Fruit fly (Drosophila melanogaster) whole organism, embryonic: ENCODE results near the gene Syt14.

Experiments used
- ATbp ChIP-seq: fragments of 200-800 bp; sonication (Bioruptor generic); optimal IDR thresholded peaks from 2 replicates; lab custom pipeline; 2017; ENCODE audit warnings: missing biosample characterization, mild to moderate bottlenecking, missing genetic modification characterization, missing genetic modification reagents
- Atf-2 ChIP-seq: fragments of 200-800 bp; sonication (Bioruptor generic); optimal IDR thresholded peaks from 2 replicates; lab custom pipeline; 2016; ENCODE audit warnings: missing biosample characterization, missing genetic modification characterization
- Atf6 ChIP-seq: fragments of 200-800 bp; sonication (Bioruptor generic); IDR thresholded peaks from 2 replicates; pipeline ENCODE4 v1.3.6; 2022; ENCODE audit warnings: missing biosample characterization, missing genetic modification characterization
- Bdp1 ChIP-seq: fragments of 200-800 bp; sonication (Bioruptor generic); optimal IDR thresholded peaks from 3 replicates; lab custom pipeline; 2016; ENCODE audit warnings: missing biosample characterization, missing genetic modification characterization
- CG10543 ChIP-seq: fragments of 200-800 bp; sonication (Bioruptor generic); optimal IDR thresholded peaks from 3 replicates; lab custom pipeline; 2017; ENCODE audit warnings: missing biosample characterization, mild to moderate bottlenecking, missing genetic modification characterization, moderate library complexity
- CG11398 ChIP-seq: fragments of 200-800 bp; sonication (Bioruptor generic); optimal IDR thresholded peaks from 2 replicates; lab custom pipeline; 2016; ENCODE audit warnings: missing biosample characterization, missing genetic modification characterization
- CG12299 ChIP-seq: fragments of 200-800 bp; sonication (Bioruptor generic); optimal IDR thresholded peaks from 2 replicates; lab custom pipeline; 2018; ENCODE audit warnings: missing biosample characterization, mild to moderate bottlenecking, missing genetic modification characterization
- CG15011 ChIP-seq: fragments of 200-800 bp; sonication (Bioruptor generic); optimal IDR thresholded peaks from 3 replicates; lab custom pipeline; 2018; ENCODE audit warnings: missing biosample characterization, mild to moderate bottlenecking, missing genetic modification characterization
- CG1603 ChIP-seq: fragments of 200-800 bp; sonication (Bioruptor generic); optimal IDR thresholded peaks from 2 replicates; lab custom pipeline; 2019; ENCODE audit warnings: missing biosample characterization, mild to moderate bottlenecking, missing genetic modification characterization, moderate library complexity
- CG17328 ChIP-seq: fragments of 200-800 bp; sonication (Bioruptor generic); IDR thresholded peaks from 2 replicates; pipeline ENCODE4 v1.3.6; 2022; ENCODE audit warnings: missing biosample characterization, missing genetic modification characterization
- CG17385 ChIP-seq: fragments of 200-800 bp; sonication (Bioruptor generic); optimal IDR thresholded peaks from 3 replicates; lab custom pipeline; 2018; ENCODE audit warnings: missing biosample characterization, mild to moderate bottlenecking, missing genetic modification characterization
- CG17568 ChIP-seq: fragments of 200-800 bp; sonication (Bioruptor generic); optimal IDR thresholded peaks from 2 replicates; lab custom pipeline; 2018; ENCODE audit warnings: missing biosample characterization, mild to moderate bottlenecking, missing genetic modification characterization, moderate library complexity
- CG2120 ChIP-seq: fragments of 200-800 bp; sonication (Bioruptor generic); optimal IDR thresholded peaks from 3 replicates; lab custom pipeline; 2016; ENCODE audit warnings: missing biosample characterization, missing genetic modification characterization
- CG2678 ChIP-seq: fragments of 200-800 bp; sonication (Bioruptor generic); optimal IDR thresholded peaks from 3 replicates; lab custom pipeline; 2019; ENCODE audit warnings: missing biosample characterization, mild to moderate bottlenecking, missing genetic modification characterization, moderate library complexity
- CG30020 ChIP-seq: fragments of 200-800 bp; optimal IDR thresholded peaks from 2 replicates; lab custom pipeline; 2019; ENCODE audit warnings: missing biosample characterization, mild to moderate bottlenecking, missing genetic modification characterization, moderate library complexity
- CG34422 ChIP-seq: fragments of 200-800 bp; sonication (Bioruptor generic); IDR thresholded peaks from 3 replicates; pipeline ENCODE4 v1.3.6; 2022; ENCODE audit warnings: missing biosample characterization, missing genetic modification characterization
- CG3838 ChIP-seq: fragments of 200-800 bp; sonication (Bioruptor generic); optimal IDR thresholded peaks from 3 replicates; lab custom pipeline; 2016; ENCODE audit warnings: missing biosample characterization, missing genetic modification characterization
- CG4424 ChIP-seq: fragments of 200-800 bp; sonication (Bioruptor generic); optimal IDR thresholded peaks from 3 replicates; lab custom pipeline; 2016; ENCODE audit warnings: missing biosample characterization, missing genetic modification characterization
- CG4617 ChIP-seq: fragments of 200-800 bp; sonication (Bioruptor generic); optimal IDR thresholded peaks from 3 replicates; lab custom pipeline; 2016; ENCODE audit warnings: missing biosample characterization, missing genetic modification characterization, borderline replicate concordance
- CG4820 ChIP-seq: fragments of 200-800 bp; sonication (Bioruptor generic); optimal IDR thresholded peaks from 3 replicates; lab custom pipeline; 2016; ENCODE audit warnings: missing biosample characterization, missing genetic modification characterization
- CG7271 ChIP-seq: fragments of 200-800 bp; sonication (Bioruptor generic); optimal IDR thresholded peaks from 2 replicates; lab custom pipeline; 2018; ENCODE audit warnings: missing biosample characterization, mild to moderate bottlenecking, missing genetic modification characterization, moderate library complexity
- CG7357 ChIP-seq: fragments of 200-800 bp; sonication (Bioruptor generic); IDR thresholded peaks from 3 replicates; pipeline ENCODE4 v1.3.6; 2022; ENCODE audit warnings: missing biosample characterization, missing genetic modification characterization
- CG9727 ChIP-seq: fragments of 200-800 bp; sonication (Bioruptor generic); optimal IDR thresholded peaks from 3 replicates; lab custom pipeline; 2017; ENCODE audit warnings: missing biosample characterization, mild to moderate bottlenecking, missing genetic modification characterization
- Fer1 ChIP-seq: fragments of 200-800 bp; sonication (Bioruptor generic); optimal IDR thresholded peaks from 2 replicates; lab custom pipeline; 2017; ENCODE audit warnings: missing biosample characterization, mild to moderate bottlenecking, missing genetic modification characterization
- Fer2 ChIP-seq: fragments of 200-800 bp; sonication (Bioruptor generic); optimal IDR thresholded peaks from 2 replicates; lab custom pipeline; 2018; ENCODE audit warnings: missing biosample characterization, mild to moderate bottlenecking, missing genetic modification characterization, moderate library complexity
- Fer3 ChIP-seq: fragments of 200-800 bp; sonication (Bioruptor generic); optimal IDR thresholded peaks from 2 replicates; lab custom pipeline; 2018; ENCODE audit warnings: missing biosample characterization, mild to moderate bottlenecking, missing genetic modification characterization, moderate library complexity
- Hmr ChIP-seq: fragments of 200-800 bp; sonication (Bioruptor generic); optimal IDR thresholded peaks from 3 replicates; lab custom pipeline; 2017; ENCODE audit warnings: mild to moderate bottlenecking, missing biosample characterization, missing genetic modification reagents, missing genetic modification characterization
- Hr3 ChIP-seq: fragments of 200-800 bp; sonication (Bioruptor generic); optimal IDR thresholded peaks from 3 replicates; lab custom pipeline; 2016; ENCODE audit warnings: missing biosample characterization, missing genetic modification characterization
- Hr78 ChIP-seq, 2 experiments: fragments of 200-800 bp in 1 of 2; fragments of >200 bp in 1 of 2; sonication (Bioruptor generic) in 1 of 2; optimal IDR thresholded peaks; 2 replicates each; lab custom pipeline; 2017 to 2019; ENCODE audit warnings: missing biosample characterization in 2 of 2, missing genetic modification characterization in 2 of 2, mild to moderate bottlenecking in 1 of 2, moderate library complexity in 1 of 2
- MTF-1 ChIP-seq: fragments of 200-800 bp; sonication (Bioruptor generic); optimal IDR thresholded peaks from 2 replicates; lab custom pipeline; 2018; ENCODE audit warnings: missing biosample characterization, mild to moderate bottlenecking, missing genetic modification characterization, borderline replicate concordance
- NC2α ChIP-seq: fragments of 200-800 bp; sonication (Bioruptor generic); optimal IDR thresholded peaks from 2 replicates; lab custom pipeline; 2016; ENCODE audit warnings: missing biosample characterization, missing genetic modification characterization
- Nf-YC ChIP-seq: fragments of 200-800 bp; optimal IDR thresholded peaks from 3 replicates; lab custom pipeline; 2019; ENCODE audit warnings: missing biosample characterization, mild to moderate bottlenecking, missing genetic modification characterization, moderate library complexity
- Optix ChIP-seq: fragments of 200-800 bp; sonication (Bioruptor generic); IDR thresholded peaks from 3 replicates; pipeline ENCODE4 v1.3.6; 2022; ENCODE audit warnings: missing biosample characterization, missing genetic modification characterization
- Ptx1 ChIP-seq: fragments of 200-800 bp; sonication (Bioruptor generic); IDR thresholded peaks from 2 replicates; pipeline ENCODE4 v1.3.6; 2022; ENCODE audit warnings: missing biosample characterization, missing genetic modification characterization
- Usf ChIP-seq: fragments of 200-800 bp; sonication (Bioruptor generic); optimal IDR thresholded peaks from 2 replicates; lab custom pipeline; 2017; ENCODE audit warnings: missing genotype, missing biosample characterization, missing genetic modification characterization
- ase ChIP-seq: fragments of 200-800 bp; sonication (Bioruptor generic); IDR thresholded peaks from 3 replicates; pipeline ENCODE4 v1.3.6; 2022; ENCODE audit warnings: missing biosample characterization, missing genetic modification characterization
- fd3F ChIP-seq: fragments of 200-800 bp; sonication (Bioruptor generic); optimal IDR thresholded peaks from 2 replicates; lab custom pipeline; 2018; ENCODE audit warnings: missing biosample characterization, mild to moderate bottlenecking, missing genetic modification characterization, moderate library complexity
- fd64A ChIP-seq: fragments of 200-800 bp; sonication (Bioruptor generic); optimal IDR thresholded peaks from 3 replicates; lab custom pipeline; 2018; ENCODE audit warnings: missing biosample characterization, mild to moderate bottlenecking, missing genetic modification characterization
- hkb ChIP-seq, 2 experiments: fragments of 200-800 bp in 1 of 2; fragments of >200 bp in 1 of 2; sonication (Bioruptor generic) in 1 of 2; IDR thresholded peaks in 1 of 2; optimal IDR thresholded peaks in 1 of 2; 2 replicates each; pipeline versions ENCODE4 v1.3.6 to Lab custom; 2017 to 2022; ENCODE audit warnings: missing biosample characterization in 1 of 2, missing genetic modification characterization in 1 of 2
- hth ChIP-seq: fragments of >200 bp; optimal IDR thresholded peaks from 2 replicates; lab custom pipeline; 2017; ENCODE audit warnings: inconsistent platforms
- nmo ChIP-seq: fragments of 200-800 bp; sonication (Bioruptor generic); optimal IDR thresholded peaks from 2 replicates; lab custom pipeline; 2018; ENCODE audit warnings: missing biosample characterization, mild to moderate bottlenecking, missing genetic modification characterization, moderate library complexity
- phol ChIP-seq: fragments of 200-800 bp; sonication (Bioruptor generic); optimal IDR thresholded peaks from 3 replicates; lab custom pipeline; 2018; ENCODE audit warnings: missing biosample characterization, mild to moderate bottlenecking, missing genetic modification characterization, moderate library complexity
- pros ChIP-seq: fragments of 200-800 bp; sonication (Bioruptor generic); optimal IDR thresholded peaks from 3 replicates; lab custom pipeline; 2019; ENCODE audit warnings: missing biosample characterization, mild to moderate bottlenecking, missing genetic modification characterization, moderate library complexity
- ranshi ChIP-seq: fragments of 200-800 bp; sonication (Bioruptor generic); IDR thresholded peaks from 2 replicates; pipeline ENCODE4 v1.3.6; 2022; ENCODE audit warnings: missing biosample characterization, missing genetic modification characterization
- salm ChIP-seq: fragments of 200-800 bp; sonication (Bioruptor generic); optimal IDR thresholded peaks from 2 replicates; lab custom pipeline; 2018; ENCODE audit warnings: missing biosample characterization, mild to moderate bottlenecking, missing genetic modification characterization
- seq ChIP-seq: fragments of 200-800 bp; sonication (Bioruptor generic); IDR thresholded peaks from 2 replicates; pipeline ENCODE4 v1.3.6; 2022; ENCODE audit warnings: missing biosample characterization, missing genetic modification characterization
- ssp ChIP-seq: fragments of 200-800 bp; sonication (Bioruptor generic); IDR thresholded peaks from 2 replicates; pipeline ENCODE4 v1.3.6; 2022; ENCODE audit warnings: missing biosample characterization, missing genetic modification characterization
- tap ChIP-seq: fragments of 200-800 bp; optimal IDR thresholded peaks from 3 replicates; lab custom pipeline; 2019; ENCODE audit warnings: missing biosample characterization, mild to moderate bottlenecking, missing genetic modification characterization, moderate library complexity
- trem ChIP-seq: fragments of 200-800 bp; optimal IDR thresholded peaks from 3 replicates; lab custom pipeline; 2019; ENCODE audit warnings: missing biosample characterization, mild to moderate bottlenecking, missing genetic modification characterization, moderate library complexity
- twi ChIP-seq: fragments of 200-800 bp; optimal IDR thresholded peaks from 2 replicates; lab custom pipeline; 2019; ENCODE audit warnings: missing biosample characterization, mild to moderate bottlenecking, missing genetic modification characterization, moderate library complexity
- z ChIP-seq: fragments of 200-800 bp; sonication (Bioruptor generic); IDR thresholded peaks from 3 replicates; pipeline ENCODE4 v1.3.6; 2022; ENCODE audit warnings: missing biosample characterization, missing genetic modification characterization

Gene Syt14

dm6 chr3R:4346636-4347035 lies 27.8 kb upstream of the Syt14 start, which contains the start of gene hkb (continued):
- TF ChIP-seq CG15011 (GFP tag; lab: Kevin White, UChicago): no peak
- TF ChIP-seq phol (tag; lab: Kevin White, UChicago): peak; percentile 70
- no peak for TF ChIP-seq Fer3
- TF ChIP-seq fd3F (GFP tag; lab: Kevin White, UChicago): no peak
- TF ChIP-seq twi: peak; percentile 51
- TF ChIP-seq CG10543 (GFP tag; lab: Kevin White, UChicago): no peak
- TF ChIP-seq CG17385 (GFP tag; lab: Kevin White, UChicago): no peak
- no peak for TF ChIP-seq Atf6 (GFP tag; lab: Robert Waterston, UW)
- no peak for TF ChIP-seq MTF-1 (GFP tag; lab: Kevin White, UChicago)
- TF ChIP-seq Fer1 (GFP tag; lab: Kevin White, UChicago): no peak
- no peak for TF ChIP-seq CG12299
- TF ChIP-seq Fer2 (tag; lab: Kevin White, UChicago): no peak
- no peak for TF ChIP-seq Hmr (GFP tag; lab: Kevin White, UChicago)
- TF ChIP-seq Optix (GFP tag; lab: Robert Waterston, UW): no peak
- no peak for TF ChIP-seq salm
- no peak for TF ChIP-seq tap (tag; lab: Kevin White, UChicago)
- no peak for TF ChIP-seq trem
- TF ChIP-seq Nf-YC (tag; lab: Kevin White, UChicago): peak; percentile 94
- TF ChIP-seq Atf-2: no peak
- TF ChIP-seq seq (GFP tag; lab: Robert Waterston, UW): peak; percentile 93
- TF ChIP-seq ase (GFP tag; lab: Robert Waterston, UW): no peak
- TF ChIP-seq nmo: no peak
- TF ChIP-seq ATbp (GFP tag; lab: Kevin White, UChicago): no peak
- TF ChIP-seq fd64A (GFP tag; lab: Kevin White, UChicago): no peak
- no peak for TF ChIP-seq CG3838
- no peak for TF ChIP-seq CG30020
- TF ChIP-seq pros (GFP tag; lab: Kevin White, UChicago): peak; percentile 41
- no peak for TF ChIP-seq ranshi (GFP tag; lab: Robert Waterston, UW)
- no peak for TF ChIP-seq CG1603 (tag; lab: Kevin White, UChicago)
- TF ChIP-seq Bdp1 (GFP tag; lab: Kevin White, UChicago): no peak
- TF ChIP-seq CG4617 (GFP tag; lab: Kevin White, UChicago): no peak
- no peak for TF ChIP-seq CG4424
- TF ChIP-seq Hr78 (GFP tag; optimal IDR thresholded peaks at IDR 0.05; lab: Kevin White, UChicago): no peak
- TF ChIP-seq hth: no peak
- TF ChIP-seq Ptx1 (GFP tag; lab: Robert Waterston, UW): no peak
- TF ChIP-seq Usf (GFP tag; lab: Kevin White, UChicago): no peak
- TF ChIP-seq CG2120 (GFP tag; lab: Kevin White, UChicago): no peak
- TF ChIP-seq CG17328: no peak
- TF ChIP-seq hkb (optimal IDR thresholded peaks at IDR 0.05; lab: Kevin White, UChicago): no peak
- TF ChIP-seq hkb (GFP tag; IDR thresholded peaks at IDR 0.05; lab: Robert Waterston, UW): peak; percentile 37; the same call in 1 of the 2 replicates
- no peak for TF ChIP-seq CG34422 (GFP tag; lab: Robert Waterston, UW)
- no peak for TF ChIP-seq CG7357 (GFP tag; lab: Robert Waterston, UW)
- TF ChIP-seq CG11398: no peak
- no peak for TF ChIP-seq NC2α
- TF ChIP-seq CG7271 (tag; lab: Kevin White, UChicago): no peak
- no peak for TF ChIP-seq CG4820 (GFP tag; lab: Kevin White, UChicago)
- no peak for TF ChIP-seq CG2678 (tag; lab: Kevin White, UChicago)
- no peak for TF ChIP-seq Hr3 (GFP tag; lab: Kevin White, UChicago)
- no peak for TF ChIP-seq z (GFP tag; lab: Robert Waterston, UW)
- no peak for TF ChIP-seq CG17568 (GFP tag; lab: Kevin White, UChicago)
- no peak for TF ChIP-seq CG9727
- no peak for TF ChIP-seq ssp (GFP tag; lab: Robert Waterston, UW)
